Fruit fly (Drosophila melanogaster) whole organism, embryonic: ENCODE data around the gene stumps.

ENCODE experiments used
- Blimp-1 ChIP-seq: fragments of 200-800 bp; sonication (Bioruptor generic); optimal IDR thresholded peaks from 3 replicates; lab custom pipeline; 2018; ENCODE audit warnings: missing biosample characterization, missing genetic modification characterization, mild to moderate bottlenecking, moderate library complexity, missing genetic modification reagents
- CG10543 ChIP-seq: fragments of 200-800 bp; sonication (Bioruptor generic); optimal IDR thresholded peaks from 3 replicates; lab custom pipeline; 2017; ENCODE audit warnings: missing biosample characterization, mild to moderate bottlenecking, missing genetic modification characterization, moderate library complexity
- CG12155 ChIP-seq: fragments of 200-800 bp; sonication (Bioruptor generic); optimal IDR thresholded peaks from 3 replicates; lab custom pipeline; 2016; ENCODE audit warnings: missing biosample characterization, missing genetic modification characterization
- CG14860 ChIP-seq: fragments of 200-800 bp; sonication (Bioruptor generic); IDR thresholded peaks from 3 replicates; pipeline ENCODE4 v1.3.6; 2022; ENCODE audit warnings: missing biosample characterization, missing genetic modification characterization; ENCODE audit not compliant: partially characterized antibody
- CG1603 ChIP-seq: fragments of 200-800 bp; sonication (Bioruptor generic); optimal IDR thresholded peaks from 2 replicates; lab custom pipeline; 2019; ENCODE audit warnings: missing biosample characterization, mild to moderate bottlenecking, missing genetic modification characterization, moderate library complexity
- CG17361 ChIP-seq: fragments of 200-800 bp; sonication (Bioruptor generic); IDR thresholded peaks from 3 replicates; pipeline ENCODE4 v1.3.6; 2022; ENCODE audit warnings: missing biosample characterization, missing genetic modification characterization
- CG17385 ChIP-seq: fragments of 200-800 bp; sonication (Bioruptor generic); optimal IDR thresholded peaks from 3 replicates; lab custom pipeline; 2018; ENCODE audit warnings: missing biosample characterization, mild to moderate bottlenecking, missing genetic modification characterization
- CG18619 ChIP-seq: fragments of 200-800 bp; sonication (Bioruptor generic); optimal IDR thresholded peaks from 3 replicates; lab custom pipeline; 2017; ENCODE audit warnings: missing biosample characterization, mild to moderate bottlenecking, missing genetic modification characterization
- CG2129 ChIP-seq: fragments of 200-800 bp; sonication (Bioruptor generic); IDR thresholded peaks from 2 replicates; pipeline ENCODE4 v1.3.6; 2022; ENCODE audit warnings: missing biosample characterization, missing genetic modification characterization; ENCODE audit not compliant: partially characterized antibody
- CG30431 ChIP-seq: fragments of 200-800 bp; sonication (Bioruptor generic); optimal IDR thresholded peaks from 2 replicates; lab custom pipeline; 2017; ENCODE audit warnings: missing biosample characterization, missing genetic modification characterization
- CG32532 ChIP-seq: fragments of 200-800 bp; sonication (Bioruptor generic); IDR thresholded peaks from 2 replicates; pipeline ENCODE4 v1.3.6; 2022; ENCODE audit warnings: missing biosample characterization, missing genetic modification characterization
- CG3838 ChIP-seq: fragments of 200-800 bp; sonication (Bioruptor generic); optimal IDR thresholded peaks from 3 replicates; lab custom pipeline; 2016; ENCODE audit warnings: missing biosample characterization, missing genetic modification characterization
- CG3847 ChIP-seq: fragments of 200-800 bp; sonication (Bioruptor generic); IDR thresholded peaks from 2 replicates; pipeline ENCODE4 v1.3.6; 2022; ENCODE audit warnings: missing biosample characterization, missing genetic modification characterization
- CG4730 ChIP-seq: fragments of 200-800 bp; sonication (Bioruptor generic); IDR thresholded peaks from 2 replicates; pipeline ENCODE4 v1.3.6; 2022; ENCODE audit warnings: missing biosample characterization, missing genetic modification characterization
- CG4854 ChIP-seq: fragments of 200-800 bp; sonication (Bioruptor generic); optimal IDR thresholded peaks from 2 replicates; lab custom pipeline; 2016; ENCODE audit warnings: missing biosample characterization, missing genetic modification characterization, inconsistent platforms
- CG6689 ChIP-seq: fragments of 200-800 bp; sonication (Bioruptor generic); IDR thresholded peaks from 2 replicates; pipeline ENCODE4 v1.3.6; 2022; ENCODE audit warnings: missing biosample characterization, missing genetic modification characterization
- CG7839 ChIP-seq: fragments of 200-800 bp; sonication (Bioruptor generic); optimal IDR thresholded peaks from 3 replicates; lab custom pipeline; 2018; ENCODE audit warnings: missing biosample characterization, mild to moderate bottlenecking, missing genetic modification characterization, moderate library complexity
- CG7928 ChIP-seq: fragments of 200-800 bp; sonication (Bioruptor generic); optimal IDR thresholded peaks from 2 replicates; lab custom pipeline; 2017; ENCODE audit warnings: missing biosample characterization, mild to moderate bottlenecking, missing genetic modification characterization
- CG8924 ChIP-seq: fragments of 200-800 bp; optimal IDR thresholded peaks from 3 replicates; lab custom pipeline; 2019; ENCODE audit warnings: missing biosample characterization, mild to moderate bottlenecking, missing genetic modification characterization, moderate library complexity
- CG9817 ChIP-seq: fragments of 200-800 bp; sonication (Bioruptor generic); optimal IDR thresholded peaks from 2 replicates; lab custom pipeline; 2018; ENCODE audit warnings: missing biosample characterization, mild to moderate bottlenecking, missing genetic modification characterization, moderate library complexity
- CkIIα-i1 ChIP-seq: fragments of 200-800 bp; sonication (Bioruptor generic); IDR thresholded peaks from 2 replicates; pipeline ENCODE4 v1.3.6; 2022; ENCODE audit warnings: missing biosample characterization, missing genetic modification characterization
- Dbx ChIP-seq: fragments of 200-800 bp; sonication (Bioruptor generic); IDR thresholded peaks from 3 replicates; pipeline ENCODE4 v1.3.6; 2022; ENCODE audit warnings: missing biosample characterization, missing genetic modification characterization
- Eip74EF ChIP-seq, 2 experiments: fragments of 200-800 bp in 1 of 2; fragments of >200 bp in 1 of 2; sonication (Bioruptor generic) in 1 of 2; optimal IDR thresholded peaks; 2 replicates each; lab custom pipeline; 2017 to 2019; ENCODE audit warnings: missing biosample characterization in 2 of 2, missing genetic modification characterization in 2 of 2, mild to moderate bottlenecking in 1 of 2, moderate library complexity in 1 of 2
- Fer2 ChIP-seq: fragments of 200-800 bp; sonication (Bioruptor generic); optimal IDR thresholded peaks from 2 replicates; lab custom pipeline; 2018; ENCODE audit warnings: missing biosample characterization, mild to moderate bottlenecking, missing genetic modification characterization, moderate library complexity
- Gug ChIP-seq: fragments of 200-800 bp; sonication (Bioruptor generic); IDR thresholded peaks from 4 replicates; pipeline ENCODE4 v1.3.6; 2022; ENCODE audit warnings: missing biosample characterization, missing genetic modification characterization
- Opbp ChIP-seq: fragments of 200-800 bp; sonication (Bioruptor generic); IDR thresholded peaks from 3 replicates; pipeline ENCODE4 v1.3.6; 2022; ENCODE audit warnings: missing biosample characterization, missing genetic modification characterization; ENCODE audit not compliant: partially characterized antibody
- Ptx1 ChIP-seq: fragments of 200-800 bp; sonication (Bioruptor generic); IDR thresholded peaks from 2 replicates; pipeline ENCODE4 v1.3.6; 2022; ENCODE audit warnings: missing biosample characterization, missing genetic modification characterization
- Spps ChIP-seq: fragments of 200-800 bp; sonication (Bioruptor generic); optimal IDR thresholded peaks from 2 replicates; lab custom pipeline; 2018; ENCODE audit warnings: missing biosample characterization, mild to moderate bottlenecking, missing genetic modification characterization
- Sry-δ ChIP-seq: fragments of 200-800 bp; sonication (Bioruptor generic); optimal IDR thresholded peaks from 2 replicates; lab custom pipeline; 2016; ENCODE audit warnings: missing biosample characterization, missing genetic modification characterization
- Xrp1 ChIP-seq: fragments of 200-800 bp; sonication (Bioruptor generic); IDR thresholded peaks from 2 replicates; pipeline ENCODE4 v1.3.6; 2022; ENCODE audit warnings: missing biosample characterization, missing genetic modification characterization
- cad ChIP-seq: fragments of >200 bp; optimal IDR thresholded peaks from 2 replicates; lab custom pipeline; 2017; ENCODE audit warnings: missing biosample characterization, missing genetic modification characterization
- crol ChIP-seq: fragments of 200-800 bp; sonication (Bioruptor generic); IDR thresholded peaks from 2 replicates; pipeline ENCODE4 v1.3.6; 2022; ENCODE audit warnings: missing biosample characterization, missing genetic modification characterization
- emc ChIP-seq: fragments of 200-800 bp; sonication (Bioruptor generic); optimal IDR thresholded peaks from 2 replicates; lab custom pipeline; 2016; ENCODE audit warnings: missing biosample characterization, missing genetic modification characterization
- fd3F ChIP-seq: fragments of 200-800 bp; sonication (Bioruptor generic); optimal IDR thresholded peaks from 2 replicates; lab custom pipeline; 2018; ENCODE audit warnings: missing biosample characterization, mild to moderate bottlenecking, missing genetic modification characterization, moderate library complexity
- fru ChIP-seq: fragments of >200 bp; optimal IDR thresholded peaks from 2 replicates; lab custom pipeline; 2017
- gro ChIP-seq: fragments of 200-800 bp; sonication (Bioruptor generic); optimal IDR thresholded peaks from 2 replicates; lab custom pipeline; 2016; ENCODE audit warnings: missing biosample characterization, missing genetic modification characterization
- ham ChIP-seq: fragments of 200-800 bp; sonication (Bioruptor generic); IDR thresholded peaks from 2 replicates; pipeline ENCODE4 v1.3.6; 2022; ENCODE audit warnings: missing biosample characterization, missing genetic modification characterization
- knrl ChIP-seq: fragments of 200-800 bp; sonication (Bioruptor generic); IDR thresholded peaks from 3 replicates; pipeline ENCODE4 v1.3.6; 2022; ENCODE audit warnings: missing biosample characterization, missing genetic modification characterization; ENCODE audit not compliant: partially characterized antibody
- nom ChIP-seq: fragments of 200-800 bp; sonication (Bioruptor generic); optimal IDR thresholded peaks from 2 replicates; lab custom pipeline; 2017; ENCODE audit warnings: missing biosample characterization, missing genetic modification characterization, mild to moderate bottlenecking, moderate library complexity, missing genetic modification reagents
- pan ChIP-seq, 4 experiments: fragments of >200 bp in 3 of 4; fragments of 200-800 bp in 1 of 4; sonication (Bioruptor generic) in 1 of 4; optimal IDR thresholded peaks in 3 of 4; IDR thresholded peaks in 1 of 4; 2 replicates each; pipeline versions ENCODE4 v1.3.6 to Lab custom; 2017 to 2022; ENCODE audit warnings: missing biosample characterization in 2 of 4, missing genetic modification characterization in 2 of 4, mixed read lengths in 1 of 4
- prd ChIP-seq, 3 experiments: fragments of >200 bp in 2 of 3; fragments of 200-800 bp in 1 of 3; sonication (Bioruptor generic) in 1 of 3; optimal IDR thresholded peaks in 2 of 3; IDR thresholded peaks in 1 of 3; 2 replicates in 2 of 3; 3 replicates in 1 of 3; pipeline versions ENCODE4 v1.3.6 to Lab custom; 2017 to 2022; ENCODE audit warnings: missing biosample characterization in 1 of 3, missing genetic modification characterization in 1 of 3
- ranshi ChIP-seq: fragments of 200-800 bp; sonication (Bioruptor generic); IDR thresholded peaks from 2 replicates; pipeline ENCODE4 v1.3.6; 2022; ENCODE audit warnings: missing biosample characterization, missing genetic modification characterization
- ro ChIP-seq: fragments of 200-800 bp; sonication (Bioruptor generic); IDR thresholded peaks from 2 replicates; pipeline ENCODE4 v1.3.6; 2022; ENCODE audit warnings: missing biosample characterization, missing genetic modification characterization
- scrt ChIP-seq: fragments of 200-800 bp; sonication (Bioruptor generic); optimal IDR thresholded peaks from 2 replicates; lab custom pipeline; 2018; ENCODE audit warnings: missing biosample characterization, mild to moderate bottlenecking, missing genetic modification characterization, moderate library complexity
- tgo ChIP-seq: fragments of 200-800 bp; sonication (Bioruptor generic); IDR thresholded peaks from 3 replicates; pipeline ENCODE4 v1.3.6; 2022; ENCODE audit warnings: missing biosample characterization, missing genetic modification characterization
- tin ChIP-seq: fragments of 200-800 bp; sonication (Bioruptor generic); optimal IDR thresholded peaks from 3 replicates; lab custom pipeline; 2016; ENCODE audit warnings: missing biosample characterization, missing genetic modification characterization
- wor ChIP-seq: fragments of 200-800 bp; sonication (Bioruptor generic); IDR thresholded peaks from 2 replicates; pipeline ENCODE4 v1.3.6; 2022; ENCODE audit warnings: missing biosample characterization, missing genetic modification characterization

Gene stumps

dm6 chr3R:14656760-14657604 lies 80.0 kb downstream of the stumps start, which contains the start of gene CG3505 (continued):
- TF ChIP-seq Eip74EF (GFP tag; optimal IDR thresholded peaks at IDR 0.05; lab: Kevin White, UChicago) (no peak), CG30431 (GFP tag; lab: Kevin White, UChicago) (no peak), Spps (tag; lab: Kevin White, UChicago) (no peak), cad (no peak), Sry-δ (GFP tag; lab: Kevin White, UChicago) (peak; percentile 67), CG4730 (no peak), CG9817 (peak; percentile 34), CG18619 (peak; percentile 6), CG14860 (GFP tag; lab: Robert Waterston, UW) (no peak), CG32532 (GFP tag; lab: Robert Waterston, UW) (peak; percentile 54; the same call in 1 of the 2 replicates), gro (peak; percentile 30), CG2129 (GFP tag; lab: Robert Waterston, UW) (0 out of 2 replicates have a peak, but pooled peaks have one; percentile 21), Dbx (GFP tag; lab: Robert Waterston, UW) (peak; percentile 56; the same call in 2 of the 3 replicates), fru (lab: Kevin White, UChicago) (no peak), pan (optimal IDR thresholded peaks at IDR 0.05; lab: Kevin White, UChicago) (no peak), pan (GFP tag; optimal IDR thresholded peaks at IDR 0.05 in 1 of 2, IDR thresholded peaks at IDR 0.05 in 1 of 2) (peak in 1 of 2 experiments; percentile 59), CG4854 (GFP tag; lab: Kevin White, UChicago) (peak; percentile 52), prd (optimal IDR thresholded peaks at IDR 0.05; lab: Kevin White, UChicago) (no peak), prd (GFP tag; IDR thresholded peaks at IDR 0.05; lab: Robert Waterston, UW) (0 out of 3 replicates have a peak, but pooled peaks have one; percentile 22), CG6689 (GFP tag; lab: Robert Waterston, UW) (no peak), Xrp1 (peak; percentile 26; the same call in 1 of the 2 replicates), wor (GFP tag; lab: Robert Waterston, UW) (no peak), knrl (GFP tag; lab: Robert Waterston, UW) (peak; percentile 42; the same call in 1 of the 3 replicates), CG1603 (peak; percentile 60), CG7839 (tag; lab: Kevin White, UChicago) (peak; percentile 41), ham (GFP tag; lab: Robert Waterston, UW) (no peak), ranshi (GFP tag; lab: Robert Waterston, UW) (0 out of 2 replicates have a peak, but pooled peaks have one; percentile 10), CG3847 (GFP tag; lab: Robert Waterston, UW) (peak; percentile 62), CG3838 (GFP tag; lab: Kevin White, UChicago) (no peak), ro (no peak), Ptx1 (peak; percentile 44; the same call in 1 of the 2 replicates), crol (GFP tag; lab: Robert Waterston, UW) (no peak), tin (GFP tag; lab: Kevin White, UChicago) (no peak), Gug (no peak), CG17361 (GFP tag; lab: Robert Waterston, UW) (peak; percentile 43; the same call in 1 of the 3 replicates), CG17385 (peak; percentile 50), CkIIα-i1 (GFP tag; lab: Robert Waterston, UW) (no peak), Opbp (GFP tag; lab: Robert Waterston, UW) (peak; percentile 43; the same call in 1 of the 3 replicates), Fer2 (no peak), CG8924 (tag; lab: Kevin White, UChicago) (peak; percentile 20), CG12155 (no peak), tgo (GFP tag; lab: Robert Waterston, UW) (peak; percentile 36; the same call in 2 of the 3 replicates), CG7928 (GFP tag; lab: Kevin White, UChicago) (peak; percentile 27), CG10543 (GFP tag; lab: Kevin White, UChicago) (peak; percentile 72), Blimp-1 (GFP tag; lab: Kevin White, UChicago) (peak; percentile 7), scrt (no peak), emc (GFP tag; lab: Kevin White, UChicago) (no peak), nom (no peak), fd3F (GFP tag; lab: Kevin White, UChicago) (peak; percentile 12)
